Fruit fly (Drosophila melanogaster) whole organism: ENCODE results near the gene Nhe1.

Source experiments
- CG8478 ChIP-seq: fragments of >200 bp; optimal IDR thresholded peaks from 2 replicates; lab custom pipeline; 2018; ENCODE audit warnings: inconsistent platforms
- Dll ChIP-seq: fragments of >200 bp; optimal IDR thresholded peaks from 2 replicates; lab custom pipeline; 2017
- EcR ChIP-seq, 2 experiments: fragments of >200 bp; optimal IDR thresholded peaks; 2 replicates each; lab custom pipeline; 2017; ENCODE audit warnings: missing biosample characterization in 2 of 2, missing genetic modification characterization in 2 of 2, missing genetic modification reagents in 2 of 2
- pan ChIP-seq: fragments of >200 bp; optimal IDR thresholded peaks from 2 replicates; lab custom pipeline; 2017

DNA sequence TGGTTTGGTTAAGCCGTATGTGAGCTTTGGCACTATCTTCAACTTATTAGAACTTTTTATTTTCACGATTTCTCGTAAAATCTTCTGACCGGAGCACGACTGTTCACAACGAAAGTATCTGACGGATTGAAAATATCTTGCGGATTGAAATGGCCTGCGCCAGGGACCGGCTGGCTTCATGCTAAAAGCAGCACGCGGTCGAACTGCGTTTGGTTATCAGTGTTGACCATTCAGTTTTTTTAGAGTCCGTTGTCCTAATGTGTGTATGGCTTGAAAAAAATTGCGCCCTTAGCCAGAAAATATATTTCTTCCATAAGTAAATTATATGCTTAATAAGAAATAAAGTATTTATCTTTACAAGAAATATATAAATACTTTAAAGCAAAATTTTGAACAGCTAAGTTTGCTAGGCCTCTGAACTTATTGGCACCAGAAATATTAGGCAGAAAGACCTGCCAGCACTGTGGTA, 19.2 kb downstream of the Nhe1 start, which contains the start of gene net:
- no peak for TF ChIP-seq Dll
- no peak for TF ChIP-seq pan
- TF ChIP-seq EcR (GFP tag; optimal IDR thresholded peaks at IDR 0.05; lab: Kevin White, UChicago), result no peak
- TF ChIP-seq CG8478 (lab: Kevin White, UChicago), result no peak
